Fruit fly (Drosophila melanogaster): ENCODE results near the gene CG10616.

CG10616 gene

DNA sequence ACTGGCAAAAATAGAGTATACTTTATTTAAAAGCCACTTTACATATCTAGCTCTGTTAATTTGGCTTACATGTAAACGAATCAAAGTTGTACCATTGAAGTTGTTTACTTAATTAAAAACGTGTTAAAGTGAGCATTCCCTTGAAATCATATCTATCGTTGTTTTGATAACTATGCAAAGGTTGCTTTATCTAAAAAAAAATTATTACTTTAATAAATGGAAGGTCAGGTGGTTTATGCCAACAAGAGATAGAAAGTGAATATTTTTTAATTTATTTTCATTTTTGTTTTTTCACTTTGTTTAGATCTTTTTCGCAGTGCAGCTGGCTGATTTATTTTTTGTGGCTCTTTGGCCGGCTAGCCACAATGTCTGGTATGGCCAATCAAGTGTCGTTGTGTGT, 11.4 kb downstream of the CG10616 start:
- TF ChIP-seq cyc (GFP tag; optimal IDR thresholded peaks at IDR 0.05) (peak; percentile 30), CG15336 (GFP tag; IDR thresholded peaks at IDR 0.05) (peak; percentile 91), Hr4 (GFP tag; optimal IDR thresholded peaks at IDR 0.05) (peak; percentile 93), vri (GFP tag; optimal IDR thresholded peaks at IDR 0.05) (peak; percentile 7), esn (GFP tag; optimal IDR thresholded peaks at IDR 0.05) (peak; percentile 54), CG16779 (tag; optimal IDR thresholded peaks at IDR 0.05) (peak; percentile 28), OdsH (GFP tag; optimal IDR thresholded peaks at IDR 0.05) (peak; percentile 83), CG11902 (GFP tag; optimal IDR thresholded peaks at IDR 0.05) (peak; percentile 16), CG6808 (GFP tag; optimal IDR thresholded peaks at IDR 0.05) (peak; percentile 59), CG6792 (GFP tag; optimal IDR thresholded peaks at IDR 0.05) (peak; percentile 46), CG3919 (GFP tag; optimal IDR thresholded peaks at IDR 0.05) (peak; percentile 69), ss (GFP tag; optimal IDR thresholded peaks at IDR 0.05) (peak in 1 of 2 experiments; percentile 9), Gug (GFP tag; IDR thresholded peaks at IDR 0.05) (peak; percentile 73), CG8632 (GFP tag; optimal IDR thresholded peaks at IDR 0.05) (peak; percentile 54), eg (GFP tag; IDR thresholded peaks at IDR 0.05) (peak; percentile 88), Eip75B (GFP tag; optimal IDR thresholded peaks at IDR 0.05) (peak; percentile 57), CG34406 (GFP tag; optimal IDR thresholded peaks at IDR 0.05) (peak; percentile 40), net (GFP tag; optimal IDR thresholded peaks at IDR 0.05) (peak; percentile 85), pdm3 (GFP tag; optimal IDR thresholded peaks at IDR 0.05) (peak; percentile 78), CG6854 (GFP tag; optimal IDR thresholded peaks at IDR 0.05) (no peak), CG1621 (tag; optimal IDR thresholded peaks at IDR 0.05) (peak; percentile 9), CG10631 (GFP tag; optimal IDR thresholded peaks at IDR 0.05) (peak; percentile 74), CG11762 (GFP tag; optimal IDR thresholded peaks at IDR 0.05; ENCODE audit: insufficient read depth) (peak; percentile 60), Smox (GFP tag; optimal IDR thresholded peaks at IDR 0.05) (peak; percentile 40), CG4318 (GFP tag; optimal IDR thresholded peaks at IDR 0.05) (peak; percentile 84), CG6276 (GFP tag; optimal IDR thresholded peaks at IDR 0.05) (peak; percentile 90), fkh (GFP tag; optimal IDR thresholded peaks at IDR 0.05) (no peak), dac (GFP tag; optimal IDR thresholded peaks at IDR 0.05) (peak; percentile 76), CG7368 (GFP tag; optimal IDR thresholded peaks at IDR 0.05) (peak; percentile 9), Blimp-1 (GFP tag; optimal IDR thresholded peaks at IDR 0.05) (no peak), Sox15 (GFP tag; optimal IDR thresholded peaks at IDR 0.05) (peak; percentile 5), Sox102F (GFP tag; optimal IDR thresholded peaks at IDR 0.05) (peak; percentile 22), CG3032 (tag; optimal IDR thresholded peaks at IDR 0.05) (peak; percentile 67), Lpt (GFP tag; optimal IDR thresholded peaks at IDR 0.05) (peak; percentile 79), fd59A (GFP tag; optimal IDR thresholded peaks at IDR 0.05) (peak; percentile 55), Ets21C (GFP tag; optimal IDR thresholded peaks at IDR 0.05) (no peak), Ets96B (tag; optimal IDR thresholded peaks at IDR 0.05) (peak; percentile 66), CG9139 (GFP tag; optimal IDR thresholded peaks at IDR 0.05) (peak; percentile 7), Sox14 (GFP tag; optimal IDR thresholded peaks at IDR 0.05) (peak; percentile 75), Hr38 (GFP tag; optimal IDR thresholded peaks at IDR 0.05) (no peak), Hr39 (GFP tag; optimal IDR thresholded peaks at IDR 0.05) (peak; percentile 44), spab (GFP tag; optimal IDR thresholded peaks at IDR 0.05) (peak; percentile 40), CG11294 (GFP tag; IDR thresholded peaks at IDR 0.05) (peak; percentile 73), CG8319 (GFP tag; optimal IDR thresholded peaks at IDR 0.05) (peak; percentile 42), svp (GFP tag) (no peak), CG8119 (GFP tag; IDR thresholded peaks at IDR 0.05) (peak; percentile 91), lz (GFP tag; optimal IDR thresholded peaks at IDR 0.05) (peak; percentile 47), CG6163 (GFP tag; IDR thresholded peaks at IDR 0.05) (peak; percentile 81), Met (GFP tag; optimal IDR thresholded peaks at IDR 0.05) (peak; percentile 57), topi (GFP tag; optimal IDR thresholded peaks at IDR 0.05) (peak; percentile 51), dsx (GFP tag; optimal IDR thresholded peaks at IDR 0.05; ENCODE audit: poor library complexity, severe bottlenecking) (peak; percentile 49), CG32006 (GFP tag; optimal IDR thresholded peaks at IDR 0.05) (peak; percentile 94)

Data from whole organism, prepupa.